Worm (Caenorhabditis elegans) whole organism, early embryonic: ENCODE measurements around the gene sre-28.

Experiments
- B0310.2 ChIP-seq: sonication (generic microtip); optimal IDR thresholded peaks from 2 replicates; lab custom pipeline; 2016; ENCODE audit warnings: mild to moderate bottlenecking, missing genetic modification characterization, missing compliant biosample characterization
- F13C5.2 ChIP-seq: sonication (generic microtip); optimal IDR thresholded peaks from 2 replicates; lab custom pipeline; 2017; ENCODE audit warnings: mild to moderate bottlenecking, missing genetic modification characterization, inconsistent platforms, missing compliant biosample characterization
- aly-1 ChIP-seq: sonication (generic microtip); optimal IDR thresholded peaks from 2 replicates; lab custom pipeline; 2016; ENCODE audit warnings: missing genetic modification characterization, missing compliant biosample characterization
- ama-1 ChIP-seq: fragments of 150-350 bp; optimal IDR thresholded peaks from 2 replicates; lab custom pipeline; 2014
- ceh-13 ChIP-seq: fragments of 200-800 bp; sonication (Bioruptor generic); optimal IDR thresholded peaks from 2 replicates; lab custom pipeline; 2018; ENCODE audit warnings: mild to moderate bottlenecking, missing genetic modification characterization, missing compliant biosample characterization
- ceh-36 ChIP-seq: sonication (generic microtip); optimal IDR thresholded peaks from 2 replicates; lab custom pipeline; 2016; ENCODE audit warnings: missing genetic modification characterization, inconsistent platforms, missing compliant biosample characterization
- ets-7 ChIP-seq: sonication (generic microtip); optimal IDR thresholded peaks from 2 replicates; lab custom pipeline; 2016; ENCODE audit warnings: missing genotype, missing genetic modification characterization, missing compliant biosample characterization
- flt-1 ChIP-seq: fragments of 200-800 bp; sonication (Bioruptor generic); IDR thresholded peaks from 2 replicates; pipeline ENCODE4 v1.3.6; 2022; ENCODE audit warnings: missing genetic modification characterization, missing compliant biosample characterization
- hmbx-1 ChIP-seq: sonication (generic microtip); optimal IDR thresholded peaks from 2 replicates; lab custom pipeline; 2016; ENCODE audit warnings: mild to moderate bottlenecking, missing genetic modification characterization, missing compliant biosample characterization
- hmg-4 ChIP-seq: fragments of 200-800 bp; sonication (Bioruptor generic); optimal IDR thresholded peaks from 2 replicates; lab custom pipeline; 2018; ENCODE audit warnings: mild to moderate bottlenecking, missing genetic modification characterization, missing compliant biosample characterization
- hnd-1 ChIP-seq: sonication (generic microtip); optimal IDR thresholded peaks from 2 replicates; lab custom pipeline; 2016; ENCODE audit warnings: missing genetic modification characterization, missing compliant biosample characterization
- pes-1 ChIP-seq: fragments of 200-800 bp; sonication (Bioruptor generic); IDR thresholded peaks from 2 replicates; pipeline ENCODE4 v1.3.6; 2022; ENCODE audit warnings: missing genetic modification reagents, missing genetic modification characterization, missing compliant biosample characterization
- scrt-1 ChIP-seq: fragments of 200-800 bp; sonication (Bioruptor generic); IDR thresholded peaks from 2 replicates; pipeline ENCODE4 v1.3.6; 2022; ENCODE audit warnings: missing genetic modification characterization, missing compliant biosample characterization
- sea-1 ChIP-seq: fragments of 200-800 bp; sonication (Bioruptor generic); conservative IDR thresholded peaks from 2 replicates; pipeline ENCODE4 v1.3.6; 2022; ENCODE audit warnings: missing genetic modification characterization, missing compliant biosample characterization
- tbx-11 ChIP-seq: fragments of 200-800 bp; sonication (Bioruptor generic); IDR thresholded peaks from 2 replicates; pipeline ENCODE4 v1.3.6; 2022; ENCODE audit warnings: missing genetic modification characterization, missing compliant biosample characterization
- tbx-37 ChIP-seq: fragments of 200-800 bp; sonication (Bioruptor generic); conservative IDR thresholded peaks from 2 replicates; pipeline ENCODE4 v1.3.6; 2022; ENCODE audit warnings: missing genetic modification reagents, missing genetic modification characterization, missing compliant biosample characterization
- tra-4 ChIP-seq: sonication (generic microtip); optimal IDR thresholded peaks from 2 replicates; lab custom pipeline; 2017; ENCODE audit warnings: missing genetic modification characterization, missing compliant biosample characterization

sre-28 gene

DNA sequence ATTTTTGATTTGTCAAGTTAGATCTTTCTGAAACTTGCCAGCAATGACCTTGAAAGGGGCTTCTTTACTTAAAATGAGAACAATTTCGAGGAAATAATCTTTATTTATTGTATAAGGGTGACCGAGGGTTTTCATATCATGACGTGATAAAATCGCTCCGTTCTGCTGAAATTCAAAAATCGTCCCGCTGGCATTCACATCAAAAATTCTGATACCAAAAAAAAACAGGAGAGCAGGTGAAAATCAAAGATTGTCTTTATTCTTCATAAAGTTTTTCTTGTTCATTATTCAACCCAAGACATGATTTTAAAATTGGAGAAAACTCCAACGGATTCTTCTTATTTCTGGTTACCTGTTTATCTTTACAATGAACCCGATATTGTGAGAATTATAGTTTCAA is at the start of gene sre-28:
TSS of gene sre-28 (plus strand) at position 301 of the 400 bp plus-strand sequence.
- no peak for TF ChIP-seq ama-1 (lab: Kevin White, UChicago)
- TF ChIP-seq tbx-11 (GFP tag; lab: Robert Waterston, UW), result no peak
- no peak for TF ChIP-seq hmbx-1 (tag; lab: Kevin White, UChicago)

DNA sequence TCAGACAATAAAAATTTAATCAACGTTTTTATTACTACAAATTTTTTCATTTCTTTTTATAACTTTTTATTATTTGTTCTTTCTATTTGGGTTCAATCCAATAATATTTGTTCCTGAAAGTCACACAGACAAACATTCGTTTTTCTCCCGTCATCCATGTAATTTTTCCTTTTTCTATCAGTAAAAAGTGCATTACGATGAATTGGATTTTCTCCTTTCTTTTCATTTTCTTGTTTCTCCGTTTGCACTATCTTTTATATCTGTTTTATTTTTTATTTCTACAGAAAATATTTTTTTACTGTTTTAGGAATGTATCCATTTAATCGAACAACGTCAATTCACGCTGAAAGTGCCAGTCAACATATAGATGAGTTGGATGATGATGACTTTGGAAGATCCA is 44.9 kb upstream of the sre-28 start, which contains the start of gene egl-47:
TSS of gene egl-47 (plus strand) at position 301 of the 400 bp plus-strand sequence.
- TF ChIP-seq ets-7 (tag; lab: Kevin White, UChicago) (no peak), tbx-11 (GFP tag; lab: Robert Waterston, UW) (no peak), tbx-37 (GFP tag; lab: Robert Waterston, UW) (no peak), tra-4 (no peak), B0310.2 (tag; lab: Kevin White, UChicago) (no peak), pes-1 (GFP tag; lab: Robert Waterston, UW) (no peak), F13C5.2 (tag; lab: Kevin White, UChicago) (no peak), aly-1 (no peak), hmg-4 (GFP tag; lab: Kevin White, UChicago) (no peak), sea-1 (GFP tag; lab: Robert Waterston, UW) (no peak)

DNA sequence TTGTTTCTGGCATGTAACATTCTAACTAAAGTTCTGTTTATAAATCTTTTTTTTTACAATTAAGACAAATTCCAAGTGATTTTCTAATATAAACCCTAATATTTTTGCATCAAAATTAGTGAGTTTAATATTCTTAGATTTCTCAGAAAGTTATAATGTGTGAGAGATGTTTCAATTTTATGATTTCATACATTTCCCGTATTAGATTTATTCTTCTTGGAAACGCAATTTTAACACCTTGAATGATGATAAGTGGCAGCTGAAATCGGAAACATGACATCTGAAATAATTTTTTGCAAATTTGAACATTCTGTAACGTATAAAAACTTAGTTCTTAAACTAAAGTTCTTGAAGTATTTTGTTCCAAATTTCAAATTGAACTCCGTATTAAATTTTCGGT is 43.1 kb upstream of the sre-28 start:
- TF ChIP-seq tra-4 (no peak), hmg-4 (GFP tag; lab: Kevin White, UChicago) (no peak), sea-1 (GFP tag; lab: Robert Waterston, UW) (no peak), F13C5.2 (tag; lab: Kevin White, UChicago) (no peak), aly-1 (no peak), B0310.2 (tag; lab: Kevin White, UChicago) (no peak), pes-1 (GFP tag; lab: Robert Waterston, UW) (no peak), tbx-37 (GFP tag; lab: Robert Waterston, UW) (no peak), hmbx-1 (tag; lab: Kevin White, UChicago) (no peak), scrt-1 (GFP tag; lab: Robert Waterston, UW) (no peak), tbx-11 (GFP tag; lab: Robert Waterston, UW) (no peak), ama-1 (lab: Kevin White, UChicago) (no peak), ceh-36 (no peak), flt-1 (no peak)

DNA sequence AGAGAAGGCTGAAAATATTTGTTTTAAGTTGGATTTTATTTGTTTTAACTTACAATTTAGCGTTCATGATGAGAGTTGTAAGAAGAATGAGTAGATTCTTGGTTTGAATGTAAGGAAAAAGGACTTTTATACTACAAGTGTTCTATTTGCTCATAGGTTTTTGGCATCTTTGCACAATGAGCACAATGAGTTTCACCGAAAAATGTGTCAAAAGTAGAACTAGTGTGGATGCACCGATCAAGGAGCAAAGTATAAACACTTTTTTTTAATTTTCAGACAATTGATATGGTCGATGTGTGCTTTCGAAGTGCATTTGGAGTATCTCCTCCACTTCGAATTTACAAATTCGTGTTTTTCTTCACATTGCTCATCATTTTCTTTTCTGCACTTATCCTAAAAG is 38.1 kb upstream of the sre-28 start, which contains the start of gene fipr-11:
TSS of gene fipr-11 (minus strand) at position 101 of the 400 bp plus-strand sequence.
- TF ChIP-seq scrt-1 (GFP tag; lab: Robert Waterston, UW) (no peak), tbx-37 (GFP tag; lab: Robert Waterston, UW) (no peak), B0310.2 (tag; lab: Kevin White, UChicago) (no peak), hmbx-1 (tag; lab: Kevin White, UChicago) (no peak), sea-1 (GFP tag; lab: Robert Waterston, UW) (no peak), pes-1 (GFP tag; lab: Robert Waterston, UW) (no peak), ets-7 (tag; lab: Kevin White, UChicago) (no peak), ama-1 (lab: Kevin White, UChicago) (no peak), aly-1 (no peak), hnd-1 (tag; lab: Kevin White, UChicago) (no peak), tbx-11 (GFP tag; lab: Robert Waterston, UW) (no peak), tra-4 (no peak), flt-1 (no peak), hmg-4 (GFP tag; lab: Kevin White, UChicago) (no peak), ceh-36 (no peak)

DNA sequence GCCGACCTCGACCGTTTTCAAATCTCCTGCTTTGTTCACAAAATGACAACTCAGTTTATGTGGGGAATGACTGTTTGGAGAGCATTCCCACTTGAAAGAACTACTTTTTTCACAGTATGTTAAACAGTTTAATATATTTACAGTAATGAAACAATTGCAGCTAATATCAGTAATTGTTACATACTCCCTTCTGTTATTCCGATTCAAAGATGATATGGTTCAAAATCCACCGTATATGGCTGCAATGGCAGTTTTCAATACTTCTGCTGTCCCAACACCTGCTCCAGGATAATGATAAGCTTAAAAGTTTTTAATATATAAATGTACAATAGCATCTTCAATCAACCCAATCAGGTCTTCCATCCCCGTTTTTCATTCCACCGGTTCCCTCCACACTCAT is 37.0 kb upstream of the sre-28 start:
- no peak for TF ChIP-seq aly-1
- no peak for TF ChIP-seq F13C5.2 (tag; lab: Kevin White, UChicago)
- TF ChIP-seq scrt-1 (GFP tag; lab: Robert Waterston, UW), result no peak
- TF ChIP-seq B0310.2 (tag; lab: Kevin White, UChicago), result no peak
- no peak for TF ChIP-seq hnd-1 (tag; lab: Kevin White, UChicago)
- TF ChIP-seq ceh-13 (GFP tag; lab: Kevin White, UChicago), result no peak
- TF ChIP-seq ama-1 (lab: Kevin White, UChicago), result no peak
- TF ChIP-seq tbx-37 (GFP tag; lab: Robert Waterston, UW), result no peak

DNA sequence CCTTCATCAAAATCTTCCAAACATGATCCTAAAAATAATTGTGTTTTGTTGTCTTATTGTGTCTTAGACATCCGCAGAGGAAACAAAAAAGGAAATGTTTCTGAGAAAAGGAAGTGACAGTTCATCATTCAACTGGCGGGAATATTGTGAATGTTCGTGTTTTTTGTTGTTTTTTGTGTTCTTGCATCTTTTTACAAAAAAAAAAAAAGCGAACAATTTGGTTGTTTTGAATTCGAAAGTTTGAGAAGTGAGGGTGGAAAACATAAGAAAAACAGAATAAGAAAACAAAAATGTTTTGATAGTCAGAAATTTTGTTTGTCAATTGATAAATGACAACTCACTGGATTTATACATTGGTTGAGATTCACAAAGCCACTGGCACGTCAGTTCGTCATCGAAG is 34.6 kb upstream of the sre-28 start:
- TF ChIP-seq ceh-36 (no peak), tbx-11 (GFP tag; lab: Robert Waterston, UW) (no peak), sea-1 (GFP tag; lab: Robert Waterston, UW) (no peak), hmbx-1 (tag; lab: Kevin White, UChicago) (no peak), B0310.2 (tag; lab: Kevin White, UChicago) (no peak), tra-4 (no peak), F13C5.2 (tag; lab: Kevin White, UChicago) (no peak), ama-1 (lab: Kevin White, UChicago) (no peak), hnd-1 (tag; lab: Kevin White, UChicago) (no peak), ceh-13 (GFP tag; lab: Kevin White, UChicago) (no peak), flt-1 (no peak), ets-7 (tag; lab: Kevin White, UChicago) (no peak), pes-1 (GFP tag; lab: Robert Waterston, UW) (no peak), hmg-4 (GFP tag; lab: Kevin White, UChicago) (no peak), tbx-37 (GFP tag; lab: Robert Waterston, UW) (no peak)

DNA sequence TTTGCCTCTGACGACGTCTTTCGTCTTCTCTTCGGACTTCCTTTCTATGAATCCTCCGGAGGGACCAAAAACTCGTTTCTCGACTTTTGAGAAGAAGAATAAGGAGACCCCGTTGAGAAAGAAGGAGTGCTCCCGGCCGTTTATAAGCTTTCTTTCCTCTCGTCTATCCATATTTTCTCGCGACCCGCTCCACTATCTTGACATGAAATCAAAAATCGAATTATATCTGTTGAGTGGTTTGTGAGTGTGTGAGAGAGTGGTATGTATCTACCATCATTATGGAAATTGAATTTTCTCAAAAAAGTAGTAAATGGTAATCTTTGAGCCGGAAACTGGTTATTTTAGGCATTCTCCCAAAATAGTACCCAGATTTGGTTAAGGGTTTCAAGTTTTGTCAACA is 33.0 kb upstream of the sre-28 start:
- no peak for TF ChIP-seq F13C5.2 (tag; lab: Kevin White, UChicago)
- TF ChIP-seq sea-1 (GFP tag; lab: Robert Waterston, UW), result no peak
- no peak for TF ChIP-seq tra-4
- TF ChIP-seq flt-1, result no peak
- TF ChIP-seq aly-1, result no peak
- TF ChIP-seq ama-1 (lab: Kevin White, UChicago), result no peak
- no peak for TF ChIP-seq pes-1 (GFP tag; lab: Robert Waterston, UW)
- no peak for TF ChIP-seq ceh-36
- no peak for TF ChIP-seq ets-7 (tag; lab: Kevin White, UChicago)
- no peak for TF ChIP-seq tbx-11 (GFP tag; lab: Robert Waterston, UW)
- TF ChIP-seq hnd-1 (tag; lab: Kevin White, UChicago), result no peak
- no peak for TF ChIP-seq hmbx-1 (tag; lab: Kevin White, UChicago)
- no peak for TF ChIP-seq scrt-1 (GFP tag; lab: Robert Waterston, UW)
- no peak for TF ChIP-seq B0310.2 (tag; lab: Kevin White, UChicago)
- TF ChIP-seq tbx-37 (GFP tag; lab: Robert Waterston, UW), result no peak
